Fruit fly (Drosophila melanogaster): ENCODE results near the gene PpD3.

PpD3 gene

DNA sequence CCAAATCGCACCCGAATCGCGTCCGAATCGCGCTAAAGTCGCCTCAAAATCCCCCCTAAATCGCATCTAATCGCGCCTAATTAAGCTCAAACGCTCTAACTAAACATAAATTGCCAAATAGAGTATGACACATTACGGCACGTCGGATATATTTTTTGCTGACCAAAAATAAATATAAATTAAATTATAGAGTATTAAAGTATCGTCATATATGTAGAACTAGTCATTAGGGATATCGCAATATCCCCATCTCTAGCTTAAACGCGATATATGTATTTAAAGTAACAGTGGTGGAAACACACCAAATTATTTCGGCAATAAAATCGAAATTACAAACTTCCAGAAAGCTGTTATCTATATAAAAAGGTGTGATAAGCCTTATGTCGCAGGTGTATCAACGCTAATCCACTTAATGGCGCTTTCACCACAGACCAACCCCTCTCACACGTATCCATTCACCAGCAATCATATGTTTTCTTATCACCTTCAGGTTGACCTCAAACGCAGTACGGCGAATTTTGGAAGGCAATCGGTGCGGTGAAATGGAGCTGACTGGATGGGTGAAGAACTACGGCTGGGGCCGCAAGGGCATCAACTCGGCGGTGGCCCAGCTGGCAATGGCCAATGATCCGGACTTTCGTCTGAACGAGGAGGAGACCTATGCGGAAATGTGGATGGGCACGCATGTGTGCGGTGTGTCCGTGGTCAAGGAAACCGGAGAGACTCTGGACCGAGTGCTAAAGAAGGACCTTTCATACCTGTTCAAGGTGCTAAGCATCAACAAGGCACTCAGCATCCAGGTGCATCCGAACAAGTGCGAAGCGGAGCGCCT, 11.9 kb downstream of the PpD3 start, which contains the start of gene Mpi (continued):
- TF ChIP-seq CG9609 (GFP tag; optimal IDR thresholded peaks at IDR 0.05): no peak
- TF ChIP-seq aop (GFP tag; IDR thresholded peaks at IDR 0.05): no peak
- TF ChIP-seq dmrt99B (tag; optimal IDR thresholded peaks at IDR 0.05): no peak
- TF ChIP-seq Doc2 (GFP tag; IDR thresholded peaks at IDR 0.05): no peak
- TF ChIP-seq repo (GFP tag; optimal IDR thresholded peaks at IDR 0.05): no peak
- no peak for TF ChIP-seq eve (GFP tag; optimal IDR thresholded peaks at IDR 0.05)
- no peak for TF ChIP-seq unpg (GFP tag; optimal IDR thresholded peaks at IDR 0.05)
- peak; percentile 8 for TF ChIP-seq nerfin-1 (tag; optimal IDR thresholded peaks at IDR 0.05)
- no peak for TF ChIP-seq Mrtf (GFP tag; IDR thresholded peaks at IDR 0.05)
- peak; percentile 77 for TF ChIP-seq Sry-δ (GFP tag; optimal IDR thresholded peaks at IDR 0.05)
- peak; percentile 25 for TF ChIP-seq CrebB (tag; optimal IDR thresholded peaks at IDR 0.05)
- no peak for TF ChIP-seq CG12236 (GFP tag; optimal IDR thresholded peaks at IDR 0.05)
- TF ChIP-seq Scr (GFP tag; IDR thresholded peaks at IDR 0.05; ENCODE audit: partially characterized antibody): peak; percentile 66
- no peak for TF ChIP-seq al (GFP tag; IDR thresholded peaks at IDR 0.05)
- TF ChIP-seq Dfd (GFP tag; optimal IDR thresholded peaks at IDR 0.05): no peak
- no peak for TF ChIP-seq Aef1 (GFP tag; IDR thresholded peaks at IDR 0.05)
- no peak for TF ChIP-seq CG10565 (GFP tag; optimal IDR thresholded peaks at IDR 0.05)
- peak; percentile 31; the same call in 1 of the 2 replicates for TF ChIP-seq nerfin-2 (GFP tag; IDR thresholded peaks at IDR 0.05; ENCODE audit: partially characterized antibody)
- TF ChIP-seq CG33557 (GFP tag; optimal IDR thresholded peaks at IDR 0.05): no peak
- peak; percentile 66 for TF ChIP-seq CG2116 (GFP tag; optimal IDR thresholded peaks at IDR 0.05)
- TF ChIP-seq Rx (GFP tag; IDR thresholded peaks at IDR 0.05): no peak
- TF ChIP-seq Mad (GFP tag; optimal IDR thresholded peaks at IDR 0.05): no peak
- TF ChIP-seq CG7271 (tag; optimal IDR thresholded peaks at IDR 0.05): no peak
- no peak for TF ChIP-seq oc (tag; optimal IDR thresholded peaks at IDR 0.05)
- no peak for TF ChIP-seq CG5953 (GFP tag; IDR thresholded peaks at IDR 0.05)
- TF ChIP-seq CG1647 (GFP tag; optimal IDR thresholded peaks at IDR 0.05): no peak
- TF ChIP-seq B-H1 (GFP tag; IDR thresholded peaks at IDR 0.05): no peak; the same call in 2 of the 3 replicates
- peak; percentile 63 for TF ChIP-seq CG4617 (GFP tag; optimal IDR thresholded peaks at IDR 0.05; ENCODE audit: borderline replicate concordance)
- no peak for TF ChIP-seq sisA (GFP tag; IDR thresholded peaks at IDR 0.05)
- TF ChIP-seq bcd (GFP tag; optimal IDR thresholded peaks at IDR 0.05): no peak
- TF ChIP-seq NfI (GFP tag; optimal IDR thresholded peaks at IDR 0.05): no peak
- no peak for TF ChIP-seq CG10321 (GFP tag; IDR thresholded peaks at IDR 0.05)
- no peak for TF ChIP-seq mld (GFP tag; IDR thresholded peaks at IDR 0.05; ENCODE audit: partially characterized antibody)
- TF ChIP-seq CG6254 (GFP tag; optimal IDR thresholded peaks at IDR 0.05): no peak
- TF ChIP-seq MBD-R2 (GFP tag; IDR thresholded peaks at IDR 0.05): peak; percentile 73
- no peak for TF ChIP-seq fru (optimal IDR thresholded peaks at IDR 0.05)
- TF ChIP-seq Fer3 (tag; optimal IDR thresholded peaks at IDR 0.05): no peak
- peak; percentile 89 for TF ChIP-seq CG7357 (GFP tag; IDR thresholded peaks at IDR 0.05)
- no peak for TF ChIP-seq Spps (tag; optimal IDR thresholded peaks at IDR 0.05)
- no peak for TF ChIP-seq CG5245 (GFP tag; optimal IDR thresholded peaks at IDR 0.05)
- TF ChIP-seq NC2β (GFP tag; optimal IDR thresholded peaks at IDR 0.05): no peak
- peak; percentile 1 for TF ChIP-seq CG7745 (tag; optimal IDR thresholded peaks at IDR 0.05)
- TF ChIP-seq CG2120 (GFP tag; optimal IDR thresholded peaks at IDR 0.05): peak; percentile 55
- TF ChIP-seq odd (GFP tag; optimal IDR thresholded peaks at IDR 0.05): no peak
- no peak for TF ChIP-seq Bgb (GFP tag; IDR thresholded peaks at IDR 0.05; ENCODE audit: partially characterized antibody)
- no peak for TF ChIP-seq CG16815 (GFP tag; optimal IDR thresholded peaks at IDR 0.05)
- TF ChIP-seq amos (GFP tag; IDR thresholded peaks at IDR 0.05; ENCODE audit: partially characterized antibody): peak; percentile 52; the same call in 1 of the 2 replicates
- no peak for TF ChIP-seq CG4730 (GFP tag; IDR thresholded peaks at IDR 0.05)
- TF ChIP-seq trem (tag; optimal IDR thresholded peaks at IDR 0.05): peak; percentile 58
- TF ChIP-seq CG11456 (GFP tag; IDR thresholded peaks at IDR 0.05): no peak

All from whole organism, embryonic.